Worm (Caenorhabditis elegans): ENCODE measurements around the gene mars-1.

Gene mars-1

DNA sequence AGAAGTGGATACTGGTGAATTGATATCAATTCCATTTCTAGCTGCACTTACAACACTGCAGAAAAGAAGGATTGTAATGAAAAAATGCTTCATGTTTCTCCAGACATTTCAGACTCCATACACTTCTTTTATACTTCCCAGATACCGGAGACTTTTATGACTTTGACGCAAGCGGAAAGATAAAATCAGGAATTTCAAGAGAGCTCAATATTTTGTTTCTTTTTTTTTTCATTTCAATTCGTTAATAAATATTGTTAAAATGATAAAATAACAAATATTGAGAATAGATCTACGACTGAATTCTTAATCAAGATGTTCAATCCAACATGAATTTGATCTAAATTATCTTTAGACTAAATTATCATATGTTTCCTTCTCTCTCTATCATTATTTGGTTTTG lies 9.8 kb downstream of the mars-1 start, which contains the start of gene lys-5:
lys-5 (minus strand) TSS at position 101 of the 400 bp plus-strand sequence.
- no peak for TF ChIP-seq nhr-12 (tag; optimal IDR thresholded peaks at IDR 0.05)
- TF ChIP-seq unc-62 (GFP tag; optimal IDR thresholded peaks at IDR 0.05) = no peak
- TF ChIP-seq ztf-1 (GFP tag; conservative IDR thresholded peaks at IDR 0.05) = no peak
- no peak for TF ChIP-seq nhr-25 (tag; optimal IDR thresholded peaks at IDR 0.05)
- TF ChIP-seq skn-1 (tag; optimal IDR thresholded peaks at IDR 0.05) = no peak
- TF ChIP-seq gmeb-1 (tag; optimal IDR thresholded peaks at IDR 0.05) = no peak
- no peak for TF ChIP-seq blmp-1 (tag; optimal IDR thresholded peaks at IDR 0.05; ENCODE audit: insufficient read depth)
- no peak for TF ChIP-seq unc-39 (tag; optimal IDR thresholded peaks at IDR 0.05)
- no peak for TF ChIP-seq fos-1 (tag; optimal IDR thresholded peaks at IDR 0.05)
- TF ChIP-seq sma-3 (GFP tag; optimal IDR thresholded peaks at IDR 0.05) = no peak
- TF ChIP-seq alr-1 (tag; optimal IDR thresholded peaks at IDR 0.05) = no peak
- no peak for TF ChIP-seq R02D3.7 (tag; optimal IDR thresholded peaks at IDR 0.05)
- no peak for TF ChIP-seq mdl-1 (tag; optimal IDR thresholded peaks at IDR 0.05)
- TF ChIP-seq ceh-16 (tag; optimal IDR thresholded peaks at IDR 0.05) = no peak
- TF ChIP-seq nhr-11 (tag; optimal IDR thresholded peaks at IDR 0.05) = no peak
- TF ChIP-seq ztf-4 (tag; optimal IDR thresholded peaks at IDR 0.05) = no peak
- no peak for TF ChIP-seq ceh-82 (tag; optimal IDR thresholded peaks at IDR 0.05)
- TF ChIP-seq nhr-21 (tag; optimal IDR thresholded peaks at IDR 0.05) = no peak
- no peak for TF ChIP-seq lin-13 (GFP tag; optimal IDR thresholded peaks at IDR 0.05)
- TF ChIP-seq aly-2 (tag; optimal IDR thresholded peaks at IDR 0.05) = no peak

DNA sequence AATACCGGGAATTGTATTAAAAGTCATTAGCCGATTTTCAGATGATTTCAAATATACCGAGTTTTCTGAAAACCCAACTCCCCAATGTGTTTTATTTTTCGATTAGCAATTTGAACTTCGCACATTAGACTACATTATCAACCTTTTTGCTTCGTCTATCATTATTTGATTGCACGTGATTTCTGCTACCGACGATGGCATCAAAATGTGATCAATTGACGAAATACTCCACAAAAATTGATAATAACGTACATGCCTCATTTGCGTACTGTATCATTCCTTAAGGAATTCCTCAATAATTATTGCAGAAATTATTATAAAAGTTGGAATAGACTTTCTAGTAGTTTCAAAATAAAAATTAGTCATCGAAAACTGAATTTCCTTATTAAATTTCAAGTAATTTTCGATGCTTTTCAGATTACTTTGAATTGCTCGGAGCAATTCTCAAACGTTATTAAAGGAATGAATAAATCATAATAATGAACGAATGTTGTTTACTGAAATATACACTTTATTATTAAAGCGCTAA lies 11.5 kb downstream of the mars-1 start:
- TF ChIP-seq gmeb-1 (tag; optimal IDR thresholded peaks at IDR 0.05) = peak; percentile 7
- no peak for TF ChIP-seq ama-1 (optimal IDR thresholded peaks at IDR 0.05)
- TF ChIP-seq fos-1 (tag; optimal IDR thresholded peaks at IDR 0.05) = peak; percentile 40
- peak; percentile 27 for TF ChIP-seq crh-2 (tag; optimal IDR thresholded peaks at IDR 0.05)
- peak; percentile 54 for TF ChIP-seq sma-9 (GFP tag; optimal IDR thresholded peaks at IDR 0.05)
- TF ChIP-seq sma-9 (tag; optimal IDR thresholded peaks at IDR 0.05) = no peak
- TF ChIP-seq ztf-1 (GFP tag; conservative IDR thresholded peaks at IDR 0.05) = no peak

DNA sequence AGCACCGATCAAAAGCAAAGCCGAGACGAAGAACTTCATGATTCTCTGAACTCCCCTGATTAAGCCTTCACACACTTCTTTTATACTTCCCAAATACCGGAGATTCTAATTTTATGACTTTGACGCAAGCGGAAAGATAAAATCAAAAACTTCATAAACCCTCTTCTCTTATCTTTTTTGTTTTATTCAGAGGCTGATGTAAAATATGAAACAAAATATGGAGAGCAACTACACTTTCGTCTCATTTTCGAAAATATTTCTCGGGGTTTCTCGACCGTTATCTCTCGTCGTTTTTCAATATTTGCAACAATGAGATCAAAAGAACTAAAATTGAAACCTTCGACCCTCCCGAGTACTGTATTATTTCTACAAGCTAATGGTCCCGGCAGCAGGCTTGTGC lies 12.2 kb downstream of the mars-1 start, which contains the start of gene lys-4:
lys-4 (minus strand) TSS at position 115 of the 400 bp plus-strand sequence.
- no peak for TF ChIP-seq ceh-82 (tag; optimal IDR thresholded peaks at IDR 0.05)
- no peak for TF ChIP-seq ztf-1 (GFP tag; conservative IDR thresholded peaks at IDR 0.05)
- peak; percentile 38 for TF ChIP-seq fos-1 (tag; optimal IDR thresholded peaks at IDR 0.05)
- TF ChIP-seq sma-9 (GFP tag; optimal IDR thresholded peaks at IDR 0.05) = peak; percentile 25
- no peak for TF ChIP-seq sma-9 (tag; optimal IDR thresholded peaks at IDR 0.05)
- TF ChIP-seq lin-39 (tag; optimal IDR thresholded peaks at IDR 0.05) = no peak

DNA sequence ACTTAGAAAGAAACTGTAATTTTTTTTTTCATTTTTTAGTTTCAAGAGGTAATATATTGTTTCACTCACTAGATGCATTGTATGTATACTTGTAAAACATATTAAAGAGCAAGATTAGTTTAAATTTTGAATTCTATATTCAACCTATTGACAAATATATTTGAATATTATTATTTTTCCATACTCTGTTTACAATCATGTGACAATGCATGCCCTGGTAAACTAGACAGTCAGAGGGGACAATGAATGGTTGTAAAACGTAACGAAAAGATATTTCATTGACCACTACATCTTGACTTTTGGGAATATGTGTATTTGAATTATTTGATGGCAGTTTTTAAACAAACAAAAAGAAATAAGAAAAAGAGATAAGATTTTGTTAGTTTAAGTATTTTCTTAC lies 13.0 kb downstream of the mars-1 start:
- no peak for TF ChIP-seq skn-1 (tag; optimal IDR thresholded peaks at IDR 0.05)
- no peak for TF ChIP-seq dmd-4 (tag; optimal IDR thresholded peaks at IDR 0.05)
- no peak for TF ChIP-seq elt-1 (tag; optimal IDR thresholded peaks at IDR 0.05)
- TF ChIP-seq gmeb-1 (tag; optimal IDR thresholded peaks at IDR 0.05) = no peak
- TF ChIP-seq nhr-129 (tag; optimal IDR thresholded peaks at IDR 0.05) = no peak
- no peak for TF ChIP-seq peb-1 (tag; optimal IDR thresholded peaks at IDR 0.05)
- TF ChIP-seq ztf-11 (tag; optimal IDR thresholded peaks at IDR 0.05) = no peak
- TF ChIP-seq egl-27 (tag; optimal IDR thresholded peaks at IDR 0.05) = no peak
- no peak for TF ChIP-seq mbf-1 (tag; optimal IDR thresholded peaks at IDR 0.05)
- no peak for TF ChIP-seq unc-62 (GFP tag; optimal IDR thresholded peaks at IDR 0.05)
- no peak for TF ChIP-seq nhr-21 (tag; optimal IDR thresholded peaks at IDR 0.05)
- TF ChIP-seq C34F6.9 (tag; optimal IDR thresholded peaks at IDR 0.05) = no peak
- TF ChIP-seq nhr-12 (tag; optimal IDR thresholded peaks at IDR 0.05) = no peak
- TF ChIP-seq nhr-11 (tag; optimal IDR thresholded peaks at IDR 0.05) = no peak
- TF ChIP-seq crh-2 (tag; optimal IDR thresholded peaks at IDR 0.05) = no peak

DNA sequence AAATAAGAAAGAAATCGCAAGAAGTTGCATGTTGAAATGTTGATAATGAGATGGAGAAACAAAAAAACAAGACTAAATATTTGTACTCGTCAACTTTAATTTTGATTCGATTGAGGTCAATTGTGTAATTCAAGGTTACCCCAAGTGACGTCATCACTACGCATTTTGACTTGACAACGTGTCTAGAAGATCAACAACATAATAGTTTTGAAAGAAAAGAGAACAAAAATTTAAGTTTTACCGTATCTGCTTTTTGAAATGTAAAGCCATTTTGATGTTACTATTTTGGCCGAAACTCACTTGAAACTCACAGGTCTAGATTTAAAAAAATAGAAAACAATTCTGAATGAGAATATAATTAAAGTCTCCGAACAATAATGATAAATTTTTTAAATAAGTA lies 14.4 kb downstream of the mars-1 start, which contains the start of gene dsl-5:
dsl-5 (minus strand) TSS at position 101 of the 400 bp plus-strand sequence.
- TF ChIP-seq zag-1 (tag; optimal IDR thresholded peaks at IDR 0.05) (no peak), ztf-4 (tag; optimal IDR thresholded peaks at IDR 0.05) (no peak), nhr-25 (tag; optimal IDR thresholded peaks at IDR 0.05) (peak; percentile 8)

Data from whole organism, L2 larva.